Worm (Caenorhabditis elegans) whole organism, L4 larva: ENCODE measurements around the gene T04A8.13.

Experiments
- F10B5.3 ChIP-seq: sonication (generic microtip); optimal IDR thresholded peaks from 2 replicates; lab custom pipeline; 2016; ENCODE audit warnings: mild to moderate bottlenecking, missing genetic modification characterization, missing compliant biosample characterization
- F37D6.2 ChIP-seq: sonication (generic microtip); optimal IDR thresholded peaks from 2 replicates; lab custom pipeline; 2016; ENCODE audit warnings: mild to moderate bottlenecking, missing genetic modification characterization, missing compliant biosample characterization
- T20F7.1 ChIP-seq: fragments of 200-800 bp; sonication (Bioruptor generic); optimal IDR thresholded peaks from 2 replicates; lab custom pipeline; 2018; ENCODE audit warnings: mild to moderate bottlenecking, missing genetic modification characterization, missing compliant biosample characterization
- T26A8.4 ChIP-seq: fragments of 200-800 bp; sonication (Bioruptor generic); IDR thresholded peaks from 2 replicates; pipeline ENCODE4 v1.3.6; 2022; ENCODE audit warnings: missing genetic modification characterization, missing compliant biosample characterization
- Y5F2A.4 ChIP-seq: fragments of 200-800 bp; sonication (Bioruptor generic); optimal IDR thresholded peaks from 2 replicates; lab custom pipeline; 2018; ENCODE audit warnings: mild to moderate bottlenecking, missing genetic modification characterization, missing compliant biosample characterization
- ZK337.2 ChIP-seq: fragments of 200-800 bp; sonication (Bioruptor generic); IDR thresholded peaks from 2 replicates; pipeline ENCODE4 v1.3.6; 2022; ENCODE audit warnings: missing genetic modification reagents, missing genetic modification characterization, missing compliant biosample characterization
- ZK546.5 ChIP-seq, 2 experiments: sonication (generic microtip); optimal IDR thresholded peaks; 2 replicates each; lab custom pipeline; 2017; ENCODE audit warnings: missing biosample characterization in 2 of 2, missing genetic modification characterization in 2 of 2
- aha-1 ChIP-seq: fragments of 150-350 bp; peaks from one replicate; lab custom pipeline; 2014; ENCODE audit warnings: missing biosample characterization, missing genetic modification characterization
- aly-2 ChIP-seq: sonication (generic microtip); optimal IDR thresholded peaks from 2 replicates; lab custom pipeline; 2018; ENCODE audit warnings: missing biosample characterization, missing genetic modification characterization
- ama-1 ChIP-seq: fragments of 150-350 bp; optimal IDR thresholded peaks from 2 replicates; lab custom pipeline; 2014; ENCODE audit warnings: inconsistent platforms, mixed read lengths
- ceh-28 ChIP-seq: fragments of 150-350 bp; optimal IDR thresholded peaks from 2 replicates; lab custom pipeline; 2014; ENCODE audit warnings: missing biosample characterization, missing genetic modification reagents, missing genetic modification characterization
- ceh-32 ChIP-seq: sonication (generic microtip); optimal IDR thresholded peaks from 2 replicates; lab custom pipeline; 2016; ENCODE audit warnings: mild to moderate bottlenecking, missing genetic modification characterization, missing compliant biosample characterization; ENCODE audit not compliant: poor library complexity
- ceh-44 ChIP-seq: fragments of 200-800 bp; sonication (Bioruptor generic); IDR thresholded peaks from 2 replicates; pipeline ENCODE4 v1.3.6; 2022; ENCODE audit warnings: missing genetic modification reagents, missing genetic modification characterization, missing compliant biosample characterization
- ctbp-1 ChIP-seq: fragments of 200-800 bp; sonication (Bioruptor generic); IDR thresholded peaks from 2 replicates; pipeline ENCODE4 v1.3.6; 2022; ENCODE audit warnings: missing genetic modification reagents, missing genetic modification characterization, missing compliant biosample characterization
- daf-16 ChIP-seq, 3 experiments: sonication (generic microtip); optimal IDR thresholded peaks; 2 replicates each; lab custom pipeline; 2016 to 2017; ENCODE audit warnings: missing genetic modification characterization in 3 of 3, missing genetic modification reagents in 3 of 3, mild to moderate bottlenecking in 2 of 3, missing compliant biosample characterization in 2 of 3, missing biosample characterization in 1 of 3, moderate library complexity in 1 of 3
- daf-19 ChIP-seq: fragments of 200-800 bp; sonication (Bioruptor generic); conservative IDR thresholded peaks from 2 replicates; pipeline ENCODE4 v1.3.6; 2022; ENCODE audit warnings: missing genetic modification characterization, missing compliant biosample characterization
- daf-8 ChIP-seq: fragments of 200-800 bp; sonication (Bioruptor generic); IDR thresholded peaks from 2 replicates; pipeline ENCODE4 v1.3.6; 2022; ENCODE audit warnings: missing genetic modification characterization, missing compliant biosample characterization
- dmd-6 ChIP-seq: fragments of 200-800 bp; sonication (Bioruptor generic); IDR thresholded peaks from 2 replicates; pipeline ENCODE4 v1.3.6; 2022; ENCODE audit warnings: missing genetic modification reagents, missing genetic modification characterization, missing compliant biosample characterization
- dmd-9 ChIP-seq: fragments of 200-800 bp; sonication (Bioruptor generic); IDR thresholded peaks from 2 replicates; pipeline ENCODE4 v1.3.6; 2022; ENCODE audit warnings: missing genetic modification reagents, missing genetic modification characterization, missing compliant biosample characterization
- dpl-1 ChIP-seq: fragments of 150-350 bp; optimal IDR thresholded peaks from 2 replicates; lab custom pipeline; 2014; ENCODE audit warnings: missing biosample characterization, missing genetic modification reagents, missing genetic modification characterization
- duxl-1 ChIP-seq: sonication (generic microtip); optimal IDR thresholded peaks from 2 replicates; lab custom pipeline; 2016; ENCODE audit warnings: mild to moderate bottlenecking, missing genetic modification characterization, moderate library complexity, missing compliant biosample characterization; ENCODE audit not compliant: poor library complexity
- dve-1 ChIP-seq: sonication (generic microtip); optimal IDR thresholded peaks from 2 replicates; lab custom pipeline; 2017; ENCODE audit warnings: antibody characterized with exemption, mild to moderate bottlenecking, missing genetic modification characterization, missing compliant biosample characterization; ENCODE audit not compliant: insufficient read depth
- egl-27 ChIP-seq: sonication (generic microtip); optimal IDR thresholded peaks from 3 replicates; lab custom pipeline; 2017; ENCODE audit warnings: missing biosample characterization, missing genetic modification reagents, missing genetic modification characterization
- egl-43 ChIP-seq: fragments of 200-800 bp; sonication (Bioruptor generic); IDR thresholded peaks from 2 replicates; pipeline ENCODE4 v1.3.6; 2022; ENCODE audit warnings: missing genetic modification reagents, missing genetic modification characterization, missing compliant biosample characterization
- fos-1 ChIP-seq: fragments of 150-350 bp; optimal IDR thresholded peaks from 2 replicates; lab custom pipeline; 2014; ENCODE audit warnings: missing biosample characterization, missing genetic modification characterization
- hlh-11 ChIP-seq: fragments of 200-800 bp; sonication (Bioruptor generic); optimal IDR thresholded peaks from 2 replicates; lab custom pipeline; 2018; ENCODE audit warnings: mild to moderate bottlenecking, missing genetic modification characterization, missing compliant biosample characterization
- hlh-30 ChIP-seq: sonication (generic microtip); optimal IDR thresholded peaks from 2 replicates; lab custom pipeline; 2017; ENCODE audit warnings: antibody characterized with exemption, mild to moderate bottlenecking, missing genetic modification characterization, missing compliant biosample characterization; ENCODE audit not compliant: insufficient read depth
- lin-1 ChIP-seq: fragments of 200-800 bp; sonication (Bioruptor generic); IDR thresholded peaks from 2 replicates; pipeline ENCODE4 v1.3.6; 2022; ENCODE audit warnings: missing genetic modification reagents, missing genetic modification characterization, missing compliant biosample characterization
- lin-13 ChIP-seq: fragments of 150-350 bp; optimal IDR thresholded peaks from 2 replicates; lab custom pipeline; 2014; ENCODE audit warnings: missing biosample characterization, missing genetic modification reagents, missing genetic modification characterization
- madf-5 ChIP-seq, 2 experiments: fragments of 200-800 bp; sonication (Bioruptor generic); IDR thresholded peaks; 2 replicates each; pipeline ENCODE4 v1.3.6; 2022; ENCODE audit warnings: missing compliant biosample characterization in 2 of 2, missing genetic modification characterization in 2 of 2
- mdt-29 ChIP-seq: fragments of 200-800 bp; sonication (Bioruptor generic); IDR thresholded peaks from 2 replicates; pipeline ENCODE4 v1.3.6; 2022; ENCODE audit warnings: missing genetic modification reagents, missing genetic modification characterization, missing compliant biosample characterization
- mep-1 ChIP-seq: fragments of 150-350 bp; sonication (generic microtip); optimal IDR thresholded peaks from 3 replicates; lab custom pipeline; 2014; ENCODE audit warnings: missing biosample characterization, missing genetic modification characterization
- mes-2 ChIP-seq: sonication (generic microtip); optimal IDR thresholded peaks from 2 replicates; lab custom pipeline; 2016; ENCODE audit warnings: missing genotype, mild to moderate bottlenecking, missing genetic modification characterization, missing compliant biosample characterization; ENCODE audit not compliant: poor library complexity, severe bottlenecking
- mxl-2 ChIP-seq: fragments of 200-800 bp; sonication (Bioruptor generic); conservative IDR thresholded peaks from 2 replicates; pipeline ENCODE4 v1.3.6; 2022; ENCODE audit warnings: missing genetic modification reagents, missing genetic modification characterization, missing compliant biosample characterization
- nhr-102 ChIP-seq: sonication (generic microtip); optimal IDR thresholded peaks from 2 replicates; lab custom pipeline; 2016; ENCODE audit warnings: mild to moderate bottlenecking, missing genetic modification characterization, moderate library complexity, missing compliant biosample characterization
- nhr-28 ChIP-seq: fragments of 150-350 bp; optimal IDR thresholded peaks from 2 replicates; lab custom pipeline; 2014; ENCODE audit warnings: missing biosample characterization, missing genetic modification characterization
- nhr-48 ChIP-seq: sonication (generic microtip); optimal IDR thresholded peaks from 2 replicates; lab custom pipeline; 2016; ENCODE audit warnings: mild to moderate bottlenecking, missing genetic modification characterization, missing compliant biosample characterization
- nhr-6 ChIP-seq: fragments of 150-350 bp; optimal IDR thresholded peaks from 2 replicates; lab custom pipeline; 2014; ENCODE audit warnings: missing biosample characterization, missing genetic modification characterization
- nhr-77 ChIP-seq: fragments of 150-350 bp; optimal IDR thresholded peaks from 2 replicates; lab custom pipeline; 2014; ENCODE audit warnings: missing biosample characterization, missing genetic modification characterization
- saeg-2 ChIP-seq: fragments of 200-800 bp; sonication (Bioruptor generic); IDR thresholded peaks from 2 replicates; pipeline ENCODE4 v1.3.6; 2022; ENCODE audit warnings: missing genetic modification reagents, missing genetic modification characterization, missing compliant biosample characterization
- set-16 ChIP-seq: fragments of 200-800 bp; sonication (Bioruptor generic); IDR thresholded peaks from 2 replicates; pipeline ENCODE4 v1.3.6; 2022; ENCODE audit warnings: missing genetic modification reagents, missing genetic modification characterization, missing compliant biosample characterization
- unc-62 ChIP-seq, 3 experiments: fragments of 150-350 bp in 1 of 3; sonication (generic microtip); optimal IDR thresholded peaks in 2 of 3; peaks in 1 of 3; 1 replicate in 1 of 3; 2 replicates in 2 of 3; lab custom pipeline; 2014 to 2017; ENCODE audit warnings: missing biosample characterization in 3 of 3, missing genetic modification characterization in 3 of 3, missing genetic modification reagents in 3 of 3, missing genotype in 1 of 3
- vab-7 ChIP-seq: fragments of 200-800 bp; sonication (Bioruptor generic); IDR thresholded peaks from 2 replicates; pipeline ENCODE4 v1.3.6; 2022; ENCODE audit warnings: missing genetic modification reagents, missing genetic modification characterization, missing compliant biosample characterization
- zag-1 ChIP-seq: fragments of 150-350 bp; optimal IDR thresholded peaks from 2 replicates; lab custom pipeline; 2014; ENCODE audit warnings: missing biosample characterization, missing genetic modification characterization
- zfp-2 ChIP-seq: sonication (generic microtip); optimal IDR thresholded peaks from 2 replicates; lab custom pipeline; 2016; ENCODE audit warnings: mild to moderate bottlenecking, missing genetic modification characterization, missing compliant biosample characterization
- zfp-3 ChIP-seq: fragments of 200-800 bp; sonication (Bioruptor generic); conservative IDR thresholded peaks from 2 replicates; pipeline ENCODE4 v1.3.6; 2022; ENCODE audit warnings: missing genetic modification reagents, missing genetic modification characterization, missing compliant biosample characterization
- zip-11 ChIP-seq: fragments of 200-800 bp; sonication (Bioruptor generic); IDR thresholded peaks from 2 replicates; pipeline ENCODE4 v1.3.6; 2022; ENCODE audit warnings: missing genetic modification characterization, missing compliant biosample characterization
- zip-2 ChIP-seq: fragments of 150-350 bp; optimal IDR thresholded peaks from 2 replicates; lab custom pipeline; 2014; ENCODE audit warnings: missing biosample characterization, missing genetic modification characterization
- ztf-7 ChIP-seq: fragments of 150-350 bp; optimal IDR thresholded peaks from 2 replicates; lab custom pipeline; 2014; ENCODE audit warnings: missing biosample characterization, missing genetic modification characterization

Gene T04A8.13

DNA sequence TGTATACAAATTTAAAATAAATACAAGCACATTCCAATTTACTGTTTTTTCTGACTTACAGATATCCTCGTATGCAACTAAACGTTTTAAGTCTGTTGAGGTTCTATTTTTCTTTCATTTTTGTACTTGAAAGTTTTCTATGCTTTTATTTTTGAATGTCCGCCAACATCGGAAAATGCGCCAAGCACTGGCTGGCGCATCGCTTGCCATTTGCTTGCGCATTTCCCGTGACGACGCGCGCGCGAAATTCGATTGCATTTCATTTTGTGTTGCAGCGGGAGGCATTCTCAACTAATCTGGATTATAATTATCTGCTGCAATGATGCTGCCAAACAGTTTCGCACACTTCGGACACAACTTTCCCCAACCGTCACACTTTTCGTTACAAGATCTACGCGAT, 50.2 kb downstream of the T04A8.13 start, which contains the start of gene fbxl-2:
Gene fbxl-2 (plus strand): TSS at position 278 of the 400 bp plus-strand sequence.
- TF ChIP-seq F10B5.3 (tag; lab: Kevin White, UChicago) (peak; percentile 83), hlh-30 (peak; percentile 90), duxl-1 (tag; lab: Kevin White, UChicago) (peak; percentile 94), nhr-6 (peak; percentile 92), unc-62 (GFP tag; optimal IDR thresholded peaks at IDR 0.05 in 1 of 2; lab: Kevin White, UChicago) (peak in 1 of 2 experiments; percentile 92), unc-62 (tag; optimal IDR thresholded peaks at IDR 0.05; lab: Kevin White, UChicago) (no peak), hlh-11 (peak; percentile 89), aly-2 (tag; lab: Kevin White, UChicago) (no peak), daf-19 (GFP tag; lab: Robert Waterston, UW) (no peak), lin-1 (peak; percentile 87), nhr-48 (tag; lab: Kevin White, UChicago) (peak; percentile 70), ZK546.5 (tag; optimal IDR thresholded peaks at IDR 0.05; lab: Kevin White, UChicago) (peak in 1 of 2 experiments; percentile 54), nhr-102 (tag; lab: Kevin White, UChicago) (peak; percentile 96), ceh-44 (GFP tag; lab: Robert Waterston, UW) (0 out of 2 replicates have a peak, but pooled peaks have one; percentile 6), T20F7.1 (GFP tag; lab: Kevin White, UChicago) (no peak), egl-43 (GFP tag; lab: Robert Waterston, UW) (peak; percentile 82), zag-1 (tag; lab: Kevin White, UChicago) (no peak), ama-1 (lab: Kevin White, UChicago) (peak; percentile 59), dpl-1 (peak; percentile 100), mxl-2 (GFP tag; lab: Robert Waterston, UW) (0 out of 2 replicates have a peak, but pooled peaks have one; percentile 57), daf-8 (no peak), ceh-32 (tag; lab: Kevin White, UChicago) (peak; percentile 44), mdt-29 (peak; percentile 77), ZK337.2 (GFP tag; lab: Robert Waterston, UW) (0 out of 2 replicates have a peak, but pooled peaks have one; percentile 56), mes-2 (peak; percentile 97), aha-1 (peak; percentile 93), madf-5 (GFP tag; IDR thresholded peaks at IDR 0.05; lab: Robert Waterston, UW) (peak in 1 of 2 experiments; percentile 73; a peak in 1 of 4 replicates), F37D6.2 (tag; lab: Kevin White, UChicago) (peak; percentile 92), nhr-28 (tag; lab: Kevin White, UChicago) (peak; percentile 76), dmd-9 (GFP tag; lab: Robert Waterston, UW) (peak; percentile 87), fos-1 (tag; lab: Kevin White, UChicago) (peak; percentile 3), saeg-2 (GFP tag; lab: Robert Waterston, UW) (peak; percentile 84), ztf-7 (tag; lab: Kevin White, UChicago) (peak; percentile 84), dmd-6 (GFP tag; lab: Robert Waterston, UW) (peak; percentile 91), ceh-28 (peak; percentile 6), vab-7 (GFP tag; lab: Robert Waterston, UW) (peak; percentile 67; the same call in 1 of the 2 replicates), egl-27 (tag; lab: Kevin White, UChicago) (no peak), T26A8.4 (GFP tag; lab: Robert Waterston, UW) (peak; percentile 96), zip-2 (tag; lab: Kevin White, UChicago) (peak; percentile 28), zip-11 (GFP tag; lab: Robert Waterston, UW) (peak; percentile 12; the same call in 1 of the 2 replicates), Y5F2A.4 (peak; percentile 37), nhr-77 (tag; lab: Kevin White, UChicago) (peak; percentile 94), ctbp-1 (GFP tag; lab: Robert Waterston, UW) (peak; percentile 85), mep-1 (peak; percentile 95), daf-16 (GFP tag; optimal IDR thresholded peaks at IDR 0.05; lab: Kevin White, UChicago) (peak; percentile 55 to 84), daf-16 (tag; optimal IDR thresholded peaks at IDR 0.05; lab: Kevin White, UChicago) (peak; percentile 55), dve-1 (tag; lab: Kevin White, UChicago) (peak; percentile 95), lin-13 (GFP tag; lab: Kevin White, UChicago) (peak; percentile 94), zfp-3 (GFP tag; lab: Robert Waterston, UW) (peak; percentile 90; the same call in 1 of the 2 replicates), set-16 (GFP tag; lab: Robert Waterston, UW) (peak; percentile 47; the same call in 1 of the 2 replicates), zfp-2 (tag; lab: Kevin White, UChicago) (peak; percentile 71)
